Worm (Caenorhabditis elegans): Measurements from ENCODE around the gene Y105C5A.13.

Y105C5A.13 gene

ce11 chrIV:15693268-15693667 lies 52.2 kb downstream of the Y105C5A.13 start (continued):
- TF ChIP-seq attf-5 (GFP tag; optimal IDR thresholded peaks at IDR 0.05) (peak; percentile 62), unc-130 (GFP tag; optimal IDR thresholded peaks at IDR 0.05) (no peak), tbx-9 (tag; optimal IDR thresholded peaks at IDR 0.05; ENCODE audit: borderline replicate concordance) (peak; percentile 32), F55B11.4 (tag; optimal IDR thresholded peaks at IDR 0.05; ENCODE audit: borderline replicate concordance, insufficient read depth) (no peak), Y53F4B.3 (GFP tag; IDR thresholded peaks at IDR 0.05) (no peak), cebp-1 (GFP tag; IDR thresholded peaks at IDR 0.05) (no peak), cebp-1 (tag; optimal IDR thresholded peaks at IDR 0.05) (peak; percentile 55), snpc-1.1 (tag; optimal IDR thresholded peaks at IDR 0.05; ENCODE audit: insufficient read depth) (peak; percentile 75), ceh-79 (tag; optimal IDR thresholded peaks at IDR 0.05) (no peak), aptf-3 (GFP tag; IDR thresholded peaks at IDR 0.05) (no peak), ztf-26 (tag; optimal IDR thresholded peaks at IDR 0.05) (peak; percentile 0), egl-18 (GFP tag; IDR thresholded peaks at IDR 0.05) (0 out of 2 replicates have a peak, but pooled peaks have one; percentile 49), madf-3 (GFP tag; IDR thresholded peaks at IDR 0.05) (peak; percentile 74; the same call in 1 of the 2 replicates), K12H6.12 (tag; optimal IDR thresholded peaks at IDR 0.05) (no peak), mel-28 (tag; optimal IDR thresholded peaks at IDR 0.05; ENCODE audit: borderline replicate concordance) (no peak), ztf-28 (GFP tag; IDR thresholded peaks at IDR 0.05) (no peak), dpl-1 (GFP tag; optimal IDR thresholded peaks at IDR 0.05) (no peak), ama-1 (optimal IDR thresholded peaks at IDR 0.05) (no peak), ama-1 (GFP tag; optimal IDR thresholded peaks at IDR 0.05) (peak in 1 of 2 experiments; percentile 52), B0336.3 (GFP tag; IDR thresholded peaks at IDR 0.05) (0 out of 2 replicates have a peak, but pooled peaks have one; percentile 38), him-1 (tag; optimal IDR thresholded peaks at IDR 0.05) (peak; percentile 82), madf-6 (GFP tag; IDR thresholded peaks at IDR 0.05) (no peak; the same call in 1 of the 2 replicates), efl-1 (GFP tag; optimal IDR thresholded peaks at IDR 0.05) (peak; percentile 8), madf-10 (tag; optimal IDR thresholded peaks at IDR 0.05) (no peak), sea-2 (GFP tag; IDR thresholded peaks at IDR 0.05) (no peak), D2030.7 (GFP tag; IDR thresholded peaks at IDR 0.05) (peak; percentile 74), F52B5.7 (tag; optimal IDR thresholded peaks at IDR 0.05) (peak; percentile 21), Y67H2A.10 (GFP tag; conservative IDR thresholded peaks at IDR 0.05) (no peak), cebp-2 (GFP tag; IDR thresholded peaks at IDR 0.05) (0 out of 2 replicates have a peak, but pooled peaks have one; percentile 73), ztf-25 (GFP tag; IDR thresholded peaks at IDR 0.05) (peak; percentile 94), dox-1 (GFP tag; IDR thresholded peaks at IDR 0.05) (no peak; the same call in 1 of the 2 replicates), nhr-90 (tag; optimal IDR thresholded peaks at IDR 0.05) (peak; percentile 79), chd-7 (tag; optimal IDR thresholded peaks at IDR 0.05) (peak; percentile 48), unc-62 (GFP tag; optimal IDR thresholded peaks at IDR 0.05) (no peak), ceh-40 (GFP tag; IDR thresholded peaks at IDR 0.05) (no peak), die-1 (tag; optimal IDR thresholded peaks at IDR 0.05) (peak; percentile 83), sdz-38 (tag; optimal IDR thresholded peaks at IDR 0.05) (no peak), lsy-27 (tag; optimal IDR thresholded peaks at IDR 0.05; ENCODE audit: borderline replicate concordance, insufficient read depth) (peak; percentile 46), T07F8.4 (tag; optimal IDR thresholded peaks at IDR 0.05) (peak; percentile 52), B0035.1 (tag; optimal IDR thresholded peaks at IDR 0.05) (no peak), ceh-58 (GFP tag; IDR thresholded peaks at IDR 0.05) (no peak), hrde-1 (tag; optimal IDR thresholded peaks at IDR 0.05; ENCODE audit: borderline replicate concordance) (no peak), mcd-1 (GFP tag; IDR thresholded peaks at IDR 0.05) (no peak), Y56A3A.18 (GFP tag; IDR thresholded peaks at IDR 0.05) (peak; percentile 28; the same call in 1 of the 2 replicates), tbp1 (GFP tag; optimal IDR thresholded peaks at IDR 0.05) (peak; percentile 97), attf-3 (GFP tag; conservative IDR thresholded peaks at IDR 0.05) (no peak), F39B2.1 (GFP tag; IDR thresholded peaks at IDR 0.05) (no peak), Y79H2A.3 (GFP tag; conservative IDR thresholded peaks at IDR 0.05) (no peak), lir-1 (GFP tag; conservative IDR thresholded peaks at IDR 0.05) (0 out of 2 replicates have a peak, but pooled peaks have one; percentile 14)
